Worm (Caenorhabditis elegans): Measurements from ENCODE around the gene ppgn-1.

DNA sequence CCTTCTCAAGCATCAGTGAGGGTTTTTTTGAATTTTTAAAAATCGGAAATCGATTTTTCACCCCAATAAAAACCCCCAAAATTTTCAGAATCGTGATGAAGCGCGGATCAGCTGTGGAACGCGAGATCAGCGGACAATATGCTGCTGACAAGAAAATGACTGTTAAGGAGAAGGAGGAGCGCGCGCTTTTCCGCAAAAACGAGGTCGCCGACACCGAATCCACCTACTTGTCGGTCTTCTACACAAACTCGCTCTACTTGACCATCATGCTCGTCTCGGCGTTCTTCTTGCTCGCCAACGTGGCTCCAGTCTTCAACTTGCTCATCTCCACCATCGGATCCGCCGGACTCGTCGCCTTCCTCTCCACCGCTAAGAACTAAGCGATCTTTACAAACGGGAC is 41.0 kb upstream of the ppgn-1 start:
- TF ChIP-seq nhr-11 (tag; optimal IDR thresholded peaks at IDR 0.05) (no peak), nhr-12 (tag; optimal IDR thresholded peaks at IDR 0.05) (no peak), snpc-4 (tag; optimal IDR thresholded peaks at IDR 0.05) (no peak), mab-5 (tag; optimal IDR thresholded peaks at IDR 0.05) (no peak), unc-39 (tag; optimal IDR thresholded peaks at IDR 0.05) (no peak), fos-1 (tag; optimal IDR thresholded peaks at IDR 0.05) (no peak), Y55F3AM.14 (GFP tag; optimal IDR thresholded peaks at IDR 0.05) (no peak), egl-27 (tag; optimal IDR thresholded peaks at IDR 0.05) (no peak), elt-1 (tag; optimal IDR thresholded peaks at IDR 0.05) (no peak), unc-62 (GFP tag; optimal IDR thresholded peaks at IDR 0.05) (no peak), dmd-4 (tag; optimal IDR thresholded peaks at IDR 0.05) (no peak), ZK546.5 (tag; optimal IDR thresholded peaks at IDR 0.05) (no peak), elt-3 (tag; optimal IDR thresholded peaks at IDR 0.05) (no peak)
